Worm (Caenorhabditis elegans): Measurements from ENCODE around the gene srd-18.

DNA sequence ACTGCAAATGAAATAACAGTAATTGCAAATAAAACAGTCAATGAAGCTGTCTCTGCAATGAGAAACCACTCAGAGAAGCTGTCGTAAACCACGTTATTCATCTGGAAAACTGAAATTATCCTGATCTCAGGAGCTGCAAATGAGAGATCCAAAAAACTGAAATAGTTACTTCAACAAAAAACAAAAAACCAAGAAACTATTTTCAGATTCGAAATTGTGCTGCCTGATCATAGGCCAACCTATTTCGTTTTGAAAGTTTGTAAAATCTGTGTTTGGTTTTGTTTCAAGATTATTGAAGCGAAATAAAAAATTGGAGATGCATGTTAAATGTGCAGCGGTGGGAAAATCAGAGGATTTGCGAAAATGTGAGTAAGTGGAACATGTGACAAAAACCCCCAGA lies 6.0 kb downstream of the srd-18 start, which contains the start of gene srv-8:
- TF ChIP-seq lin-39 (tag; optimal IDR thresholded peaks at IDR 0.05): no peak
- TF ChIP-seq unc-55 (GFP tag; optimal IDR thresholded peaks at IDR 0.05): no peak
- TF ChIP-seq nhr-25 (tag; optimal IDR thresholded peaks at IDR 0.05): no peak
- TF ChIP-seq nhr-77 (tag; optimal IDR thresholded peaks at IDR 0.05): no peak
- no peak for TF ChIP-seq snpc-4 (tag; optimal IDR thresholded peaks at IDR 0.05)
- no peak for TF ChIP-seq blmp-1 (tag; optimal IDR thresholded peaks at IDR 0.05; ENCODE audit: insufficient read depth)
- no peak for TF ChIP-seq fos-1 (tag; optimal IDR thresholded peaks at IDR 0.05)
- TF ChIP-seq unc-39 (tag; optimal IDR thresholded peaks at IDR 0.05): no peak
- TF ChIP-seq unc-62 (GFP tag; optimal IDR thresholded peaks at IDR 0.05): no peak
- TF ChIP-seq lsy-2 (tag; optimal IDR thresholded peaks at IDR 0.05): no peak
- TF ChIP-seq nhr-11 (tag; optimal IDR thresholded peaks at IDR 0.05): no peak
- no peak for TF ChIP-seq mdl-1 (tag; optimal IDR thresholded peaks at IDR 0.05)
- TF ChIP-seq ztf-11 (tag; optimal IDR thresholded peaks at IDR 0.05): no peak
- no peak for TF ChIP-seq alr-1 (tag; optimal IDR thresholded peaks at IDR 0.05)
